Worm (Caenorhabditis elegans): Measurements from ENCODE around the gene com-1.

ce11 chrIII:10902341-10902740 is 6.2 kb downstream of the com-1 start, which contains the start of gene unc-119:
- TF ChIP-seq ztf-11 (tag; optimal IDR thresholded peaks at IDR 0.05) (no peak), unc-62 (GFP tag; optimal IDR thresholded peaks at IDR 0.05) (no peak), ces-1 (GFP tag; optimal IDR thresholded peaks at IDR 0.05) (no peak), nhr-237 (tag; optimal IDR thresholded peaks at IDR 0.05) (no peak), snpc-4 (tag; optimal IDR thresholded peaks at IDR 0.05) (no peak), lsy-2 (tag; optimal IDR thresholded peaks at IDR 0.05) (no peak), lin-13 (tag; optimal IDR thresholded peaks at IDR 0.05) (no peak), nhr-76 (tag; optimal IDR thresholded peaks at IDR 0.05) (no peak)

Measured in whole organism, mixed stage, embryonic.